Worm (Caenorhabditis elegans) whole organism, young adult: ENCODE results near the gene dolk-1.

ENCODE experiments used
- B0261.1 ChIP-seq: sonication (generic microtip); optimal IDR thresholded peaks from 2 replicates; lab custom pipeline; 2016; ENCODE audit warnings: mild to moderate bottlenecking, missing genetic modification characterization, moderate library complexity, missing compliant biosample characterization
- B0336.3 ChIP-seq: fragments of 200-800 bp; sonication (Bioruptor generic); IDR thresholded peaks from 2 replicates; pipeline ENCODE4 v1.3.6; 2022; ENCODE audit warnings: missing genetic modification characterization, missing compliant biosample characterization
- F10E7.11 ChIP-seq: sonication (generic microtip); optimal IDR thresholded peaks from 2 replicates; lab custom pipeline; 2017; ENCODE audit warnings: mild to moderate bottlenecking, missing genetic modification characterization, moderate library complexity, missing compliant biosample characterization
- F22D6.2 ChIP-seq: sonication (generic microtip); optimal IDR thresholded peaks from 2 replicates; lab custom pipeline; 2016; ENCODE audit warnings: mild to moderate bottlenecking, missing genetic modification characterization, missing compliant biosample characterization
- F57A8.1 ChIP-seq: fragments of 200-800 bp; sonication (Bioruptor generic); optimal IDR thresholded peaks from 2 replicates; lab custom pipeline; 2018; ENCODE audit warnings: mild to moderate bottlenecking, missing genetic modification characterization, moderate library complexity, missing compliant biosample characterization
- F57C9.4 ChIP-seq: sonication (generic microtip); optimal IDR thresholded peaks from 2 replicates; lab custom pipeline; 2017; ENCODE audit warnings: mild to moderate bottlenecking, missing genetic modification characterization, missing compliant biosample characterization
- K12H6.12 ChIP-seq: fragments of 200-800 bp; sonication (Bioruptor generic); optimal IDR thresholded peaks from 2 replicates; lab custom pipeline; 2018; ENCODE audit warnings: mild to moderate bottlenecking, missing genetic modification characterization, missing compliant biosample characterization
- Y79H2A.3 ChIP-seq: fragments of 200-800 bp; sonication (Bioruptor generic); conservative IDR thresholded peaks from 2 replicates; pipeline ENCODE4 v1.3.6; 2022; ENCODE audit warnings: missing genetic modification reagents, missing genetic modification characterization, missing compliant biosample characterization
- ama-1 ChIP-seq, 3 experiments: fragments of 150-350 bp in 1 of 3; sonication (generic microtip) in 2 of 3; optimal IDR thresholded peaks; 2 replicates each; lab custom pipeline; 2014 to 2018; ENCODE audit warnings: missing biosample characterization in 2 of 3, missing genetic modification characterization in 2 of 3, missing genetic modification reagents in 2 of 3
- aptf-2 ChIP-seq: fragments of 200-800 bp; sonication (Bioruptor generic); conservative IDR thresholded peaks from 2 replicates; pipeline ENCODE4 v1.3.6; 2022; ENCODE audit warnings: missing genetic modification reagents, missing genetic modification characterization, missing compliant biosample characterization
- attf-3 ChIP-seq: fragments of 200-800 bp; sonication (Bioruptor generic); conservative IDR thresholded peaks from 2 replicates; pipeline ENCODE4 v1.3.6; 2022; ENCODE audit warnings: missing genetic modification reagents, missing genetic modification characterization, missing compliant biosample characterization
- attf-5 ChIP-seq: fragments of 200-800 bp; sonication (Bioruptor generic); optimal IDR thresholded peaks from 2 replicates; lab custom pipeline; 2018; ENCODE audit warnings: mild to moderate bottlenecking, missing genetic modification characterization, missing compliant biosample characterization
- attf-6 ChIP-seq: fragments of 200-800 bp; sonication (Bioruptor generic); IDR thresholded peaks from 2 replicates; pipeline ENCODE4 v1.3.6; 2022; ENCODE audit warnings: missing genetic modification reagents, missing genetic modification characterization, missing compliant biosample characterization
- bed-2 ChIP-seq: fragments of 200-800 bp; sonication (Bioruptor generic); IDR thresholded peaks from 2 replicates; pipeline ENCODE4 v1.3.6; 2022; ENCODE audit warnings: missing genetic modification reagents, missing genetic modification characterization, missing compliant biosample characterization
- ccch-3 ChIP-seq: fragments of 200-800 bp; sonication (Bioruptor generic); optimal IDR thresholded peaks from 2 replicates; lab custom pipeline; 2018; ENCODE audit warnings: mild to moderate bottlenecking, missing genetic modification characterization, missing compliant biosample characterization
- ceh-27 ChIP-seq: fragments of 200-800 bp; sonication (Bioruptor generic); optimal IDR thresholded peaks from 2 replicates; lab custom pipeline; 2018; ENCODE audit warnings: mild to moderate bottlenecking, missing genetic modification characterization, moderate library complexity, missing compliant biosample characterization
- ceh-58 ChIP-seq: fragments of 200-800 bp; sonication (Bioruptor generic); IDR thresholded peaks from 2 replicates; pipeline ENCODE4 v1.3.6; 2022; ENCODE audit warnings: missing genetic modification characterization, missing compliant biosample characterization
- ceh-79 ChIP-seq: sonication (generic microtip); optimal IDR thresholded peaks from 2 replicates; lab custom pipeline; 2017; ENCODE audit warnings: mild to moderate bottlenecking, missing genetic modification characterization, missing compliant biosample characterization
- dpl-1 ChIP-seq: fragments of 150-350 bp; optimal IDR thresholded peaks from 2 replicates; lab custom pipeline; 2014; ENCODE audit warnings: missing biosample characterization, missing genetic modification reagents, missing genetic modification characterization
- egl-44 ChIP-seq: fragments of 200-800 bp; sonication (Bioruptor generic); IDR thresholded peaks from 2 replicates; pipeline ENCODE4 v1.3.6; 2022; ENCODE audit warnings: missing genetic modification reagents, missing genetic modification characterization, missing compliant biosample characterization
- ekl-4 ChIP-seq: fragments of 200-800 bp; sonication (Bioruptor generic); IDR thresholded peaks from 2 replicates; pipeline ENCODE4 v1.3.6; 2022; ENCODE audit warnings: missing genetic modification reagents, missing genetic modification characterization, missing compliant biosample characterization
- hlh-12 ChIP-seq: sonication (generic microtip); optimal IDR thresholded peaks from 2 replicates; lab custom pipeline; 2016; ENCODE audit warnings: missing genetic modification characterization, missing compliant biosample characterization
- hlh-26 ChIP-seq: fragments of 200-800 bp; sonication (Bioruptor generic); conservative IDR thresholded peaks from 2 replicates; pipeline ENCODE4 v1.3.6; 2022; ENCODE audit warnings: missing genetic modification reagents, missing genetic modification characterization, missing compliant biosample characterization
- hmg-20 ChIP-seq: fragments of 200-800 bp; sonication (Bioruptor generic); IDR thresholded peaks from 2 replicates; pipeline ENCODE4 v1.3.6; 2022; ENCODE audit warnings: missing genetic modification reagents, missing genetic modification characterization, missing compliant biosample characterization
- hsf-1 ChIP-seq: fragments of 200-800 bp; sonication (Bioruptor generic); IDR thresholded peaks from 2 replicates; pipeline ENCODE4 v1.3.6; 2022; ENCODE audit warnings: missing genetic modification reagents, missing genetic modification characterization, missing compliant biosample characterization
- lin-35 ChIP-seq, 3 experiments: fragments of 150-350 bp in 2 of 3; sonication (generic microtip) in 1 of 3; optimal IDR thresholded peaks; 2 replicates each; lab custom pipeline; 2014 to 2018; ENCODE audit warnings: missing biosample characterization in 3 of 3, missing genetic modification characterization in 3 of 3, missing genetic modification reagents in 3 of 3
- lin-40 ChIP-seq: sonication (generic microtip); optimal IDR thresholded peaks from 2 replicates; lab custom pipeline; 2016; ENCODE audit warnings: missing genetic modification characterization, mild to moderate bottlenecking, missing compliant biosample characterization, missing genotype, missing genetic modification reagents
- lir-1 ChIP-seq: fragments of 200-800 bp; sonication (Bioruptor generic); conservative IDR thresholded peaks from 2 replicates; pipeline ENCODE4 v1.3.6; 2022; ENCODE audit warnings: missing genetic modification reagents, missing genetic modification characterization, missing compliant biosample characterization
- madf-6 ChIP-seq: fragments of 200-800 bp; sonication (Bioruptor generic); IDR thresholded peaks from 2 replicates; pipeline ENCODE4 v1.3.6; 2022; ENCODE audit warnings: missing genetic modification reagents, missing genetic modification characterization, missing compliant biosample characterization
- madf-8 ChIP-seq: fragments of 200-800 bp; sonication (Bioruptor generic); conservative IDR thresholded peaks from 2 replicates; pipeline ENCODE4 v1.3.6; 2022; ENCODE audit warnings: missing genetic modification reagents, missing genetic modification characterization, missing compliant biosample characterization
- mcd-1 ChIP-seq: fragments of 200-800 bp; sonication (Bioruptor generic); IDR thresholded peaks from 2 replicates; pipeline ENCODE4 v1.3.6; 2022; ENCODE audit warnings: missing genetic modification reagents, missing genetic modification characterization, missing compliant biosample characterization
- pbrm-1 ChIP-seq: fragments of 200-800 bp; sonication (Bioruptor generic); IDR thresholded peaks from 2 replicates; pipeline ENCODE4 v1.3.6; 2022; ENCODE audit warnings: missing genetic modification reagents, missing genetic modification characterization, missing compliant biosample characterization
- pha-4 ChIP-seq: fragments of 150-350 bp; sonication (generic microtip); optimal IDR thresholded peaks from 2 replicates; lab custom pipeline; 2014; ENCODE audit warnings: missing biosample characterization, missing genetic modification reagents, missing genetic modification characterization
- repo-1 ChIP-seq: sonication (generic microtip); optimal IDR thresholded peaks from 2 replicates; lab custom pipeline; 2017; ENCODE audit warnings: mild to moderate bottlenecking, missing genetic modification characterization, missing compliant biosample characterization
- rpc-1 ChIP-seq, 2 experiments: fragments of 150-350 bp in 1 of 2; sonication (generic microtip) in 1 of 2; optimal IDR thresholded peaks; 2 replicates each; lab custom pipeline; 2014 to 2018; ENCODE audit warnings: missing biosample characterization in 1 of 2, missing genetic modification characterization in 1 of 2, missing genetic modification reagents in 1 of 2, missing genotype in 1 of 2
- sea-2 ChIP-seq: fragments of 200-800 bp; sonication (Bioruptor generic); IDR thresholded peaks from 2 replicates; pipeline ENCODE4 v1.3.6; 2022; ENCODE audit warnings: missing genetic modification characterization, missing compliant biosample characterization
- snpc-1.1 ChIP-seq: sonication (generic microtip); optimal IDR thresholded peaks from 2 replicates; lab custom pipeline; 2017; ENCODE audit warnings: missing genetic modification characterization, mild to moderate bottlenecking, missing compliant biosample characterization, antibody characterized with exemption, moderate library complexity, missing genotype, missing genetic modification reagents; ENCODE audit not compliant: insufficient read depth
- snpc-4 ChIP-seq, 5 experiments: fragments of 150-350 bp in 1 of 5; sonication (generic microtip) in 4 of 5; optimal IDR thresholded peaks; 2 replicates each; lab custom pipeline; 2014 to 2018; ENCODE audit warnings: missing genetic modification characterization in 5 of 5, missing biosample characterization in 3 of 5, antibody characterized with exemption in 2 of 5, mild to moderate bottlenecking in 2 of 5, missing compliant biosample characterization in 2 of 5, missing genotype in 2 of 5, moderate library complexity in 2 of 5, missing genetic modification reagents in 1 of 5
- sptf-2 ChIP-seq: fragments of 200-800 bp; sonication (Bioruptor generic); optimal IDR thresholded peaks from 2 replicates; lab custom pipeline; 2018; ENCODE audit warnings: mild to moderate bottlenecking, missing genetic modification characterization, missing compliant biosample characterization
- tbp1 ChIP-seq: fragments of 200-800 bp; sonication (Bioruptor generic); optimal IDR thresholded peaks from 2 replicates; lab custom pipeline; 2018; ENCODE audit warnings: mild to moderate bottlenecking, missing genetic modification characterization, missing compliant biosample characterization
- unc-130 ChIP-seq: sonication (generic microtip); optimal IDR thresholded peaks from 2 replicates; lab custom pipeline; 2016; ENCODE audit warnings: missing genetic modification reagents, missing genetic modification characterization, missing compliant biosample characterization
- xnd-1 ChIP-seq: sonication (generic microtip); optimal IDR thresholded peaks from 2 replicates; lab custom pipeline; 2016; ENCODE audit warnings: missing genotype, missing genetic modification reagents, missing genetic modification characterization, missing compliant biosample characterization
- zim-3 ChIP-seq: sonication (generic microtip); optimal IDR thresholded peaks from 2 replicates; lab custom pipeline; 2017; ENCODE audit warnings: mild to moderate bottlenecking, missing genetic modification characterization, moderate library complexity, missing compliant biosample characterization
- ztf-25 ChIP-seq: fragments of 200-800 bp; sonication (Bioruptor generic); IDR thresholded peaks from 2 replicates; pipeline ENCODE4 v1.3.6; 2022; ENCODE audit warnings: missing genetic modification reagents, missing genetic modification characterization, missing compliant biosample characterization
- ztf-28 ChIP-seq: fragments of 200-800 bp; sonication (Bioruptor generic); IDR thresholded peaks from 2 replicates; pipeline ENCODE4 v1.3.6; 2022; ENCODE audit warnings: missing genetic modification reagents, missing genetic modification characterization, missing compliant biosample characterization
- ztf-6 ChIP-seq: fragments of 200-800 bp; sonication (Bioruptor generic); IDR thresholded peaks from 2 replicates; pipeline ENCODE4 v1.3.6; 2022; ENCODE audit warnings: missing genetic modification reagents, missing genetic modification characterization, missing compliant biosample characterization

dolk-1 gene

DNA sequence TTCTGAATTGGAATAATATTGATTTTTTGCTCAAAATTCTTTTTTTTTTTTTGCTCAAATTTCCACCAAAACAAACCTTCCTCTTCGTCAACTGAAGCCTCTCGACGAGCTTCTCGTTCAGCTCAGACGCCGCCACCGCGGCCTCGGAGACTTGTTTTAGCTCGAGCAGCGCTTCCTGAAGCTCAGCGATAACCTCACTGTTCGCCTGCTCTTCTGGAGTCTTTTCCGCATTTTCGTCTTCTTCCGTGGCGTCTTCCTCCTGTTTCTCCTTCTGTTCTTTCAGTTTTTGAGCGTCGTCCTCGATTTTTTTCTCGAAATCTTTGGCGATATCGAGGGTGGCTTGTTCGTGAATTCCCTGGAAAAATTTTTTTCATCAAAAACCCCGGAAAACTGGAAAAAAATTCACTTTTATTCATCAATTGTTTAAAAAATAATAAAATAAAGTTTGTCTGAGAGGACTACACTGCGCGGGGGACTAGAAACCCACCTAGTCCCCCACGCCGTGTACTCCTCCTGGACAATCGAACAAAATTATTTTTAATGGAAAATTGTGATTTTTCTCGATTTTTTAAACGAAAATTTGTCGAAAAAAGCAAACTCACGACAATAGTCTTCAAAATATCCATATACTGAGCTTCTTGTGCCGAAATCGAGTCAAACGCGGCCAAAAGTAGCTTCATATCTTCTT lies 12.8 kb upstream of the dolk-1 start (continued):
- TF ChIP-seq mcd-1 (GFP tag; lab: Robert Waterston, UW) (peak; percentile 79), lir-1 (GFP tag; lab: Robert Waterston, UW) (peak; percentile 89), F22D6.2 (tag; lab: Kevin White, UChicago) (peak; percentile 49), ama-1 (optimal IDR thresholded peaks at IDR 0.05; lab: Kevin White, UChicago) (no peak), ama-1 (GFP tag; optimal IDR thresholded peaks at IDR 0.05; lab: Kevin White, UChicago) (no peak), F57A8.1 (GFP tag; lab: Kevin White, UChicago) (no peak), hlh-12 (tag; lab: Kevin White, UChicago) (no peak), dpl-1 (peak; percentile 31), repo-1 (tag; lab: Kevin White, UChicago) (no peak), unc-130 (GFP tag; lab: Kevin White, UChicago) (peak; percentile 91), lin-40 (tag; lab: Kevin White, UChicago) (peak; percentile 86), tbp1 (GFP tag; lab: Kevin White, UChicago) (peak; percentile 39), snpc-1.1 (tag; lab: Kevin White, UChicago) (no peak), pha-4 (tag; lab: Kevin White, UChicago) (no peak), egl-44 (no peak), ceh-27 (GFP tag; lab: Kevin White, UChicago) (peak; percentile 77), B0261.1 (peak; percentile 20), madf-6 (GFP tag; lab: Robert Waterston, UW) (peak; percentile 72), ztf-25 (GFP tag; lab: Robert Waterston, UW) (no peak; the same call in 1 of the 2 replicates), F10E7.11 (peak; percentile 60), ztf-28 (GFP tag; lab: Robert Waterston, UW) (no peak), F57C9.4 (tag; lab: Kevin White, UChicago) (peak; percentile 59), madf-8 (peak; percentile 37), Y79H2A.3 (GFP tag; lab: Robert Waterston, UW) (no peak), bed-2 (peak; percentile 35; the same call in 1 of the 2 replicates), xnd-1 (tag; lab: Kevin White, UChicago) (peak; percentile 37), ccch-3 (GFP tag; lab: Kevin White, UChicago) (peak; percentile 77), zim-3 (tag; lab: Kevin White, UChicago) (peak; percentile 74), hsf-1 (GFP tag; lab: Robert Waterston, UW) (peak; percentile 57; the same call in 1 of the 2 replicates), attf-6 (GFP tag; lab: Robert Waterston, UW) (0 out of 2 replicates have a peak, but pooled peaks have one; percentile 34), attf-5 (GFP tag; lab: Kevin White, UChicago) (no peak), ceh-79 (tag; lab: Kevin White, UChicago) (peak; percentile 7), ekl-4 (GFP tag; lab: Robert Waterston, UW) (peak; percentile 41; the same call in 1 of the 2 replicates), K12H6.12 (tag; lab: Kevin White, UChicago) (peak; percentile 82), hmg-20 (peak; percentile 58; the same call in 1 of the 2 replicates), B0336.3 (GFP tag; lab: Robert Waterston, UW) (peak; percentile 80), snpc-4 (GFP tag; optimal IDR thresholded peaks at IDR 0.05; lab: Kevin White, UChicago) (no peak), snpc-4 (tag; optimal IDR thresholded peaks at IDR 0.05; lab: Kevin White, UChicago) (peak in 1 of 4 experiments; percentile 44), aptf-2 (GFP tag; lab: Robert Waterston, UW) (0 out of 2 replicates have a peak, but pooled peaks have one; percentile 30), lin-35 (GFP tag; optimal IDR thresholded peaks at IDR 0.05; lab: Kevin White, UChicago) (peak in 1 of 3 experiments; percentile 78), attf-3 (no peak), ztf-6 (GFP tag; lab: Robert Waterston, UW) (0 out of 2 replicates have a peak, but pooled peaks have one; percentile 46), ceh-58 (GFP tag; lab: Robert Waterston, UW) (no peak), rpc-1 (optimal IDR thresholded peaks at IDR 0.05; lab: Kevin White, UChicago) (no peak), rpc-1 (tag; optimal IDR thresholded peaks at IDR 0.05; lab: Kevin White, UChicago) (no peak), sptf-2 (GFP tag; lab: Kevin White, UChicago) (no peak), sea-2 (GFP tag; lab: Robert Waterston, UW) (no peak), hlh-26 (GFP tag; lab: Robert Waterston, UW) (no peak), pbrm-1 (peak; percentile 72)
